Fruit fly (Drosophila melanogaster) whole organism, embryonic: ENCODE measurements around the gene CG31897.
A peak's percentile ranks its signal among the peaks of the same experiment; 100 is the strongest.

Experiments
- ATbp ChIP-seq: fragments of 200-800 bp; sonication (Bioruptor generic); optimal IDR thresholded peaks from 2 replicates; lab custom pipeline; 2017; ENCODE audit warnings: missing biosample characterization, mild to moderate bottlenecking, missing genetic modification characterization, missing genetic modification reagents
- Abd-B ChIP-seq: fragments of 200-800 bp; sonication (Bioruptor generic); optimal IDR thresholded peaks from 2 replicates; lab custom pipeline; 2018; ENCODE audit warnings: missing biosample characterization, mild to moderate bottlenecking, missing genetic modification characterization, moderate library complexity
- Awh ChIP-seq: fragments of 200-800 bp; sonication (Bioruptor generic); IDR thresholded peaks from 2 replicates; pipeline ENCODE4, ENCODE4 v1.3.6; 2022; ENCODE audit warnings: missing biosample characterization, missing genetic modification characterization
- Bdp1 ChIP-seq: fragments of 200-800 bp; sonication (Bioruptor generic); optimal IDR thresholded peaks from 3 replicates; lab custom pipeline; 2016; ENCODE audit warnings: missing biosample characterization, missing genetic modification characterization
- CG10431 ChIP-seq: fragments of 200-800 bp; sonication (Bioruptor generic); optimal IDR thresholded peaks from 3 replicates; lab custom pipeline; 2018; ENCODE audit warnings: missing biosample characterization, mild to moderate bottlenecking, missing genetic modification characterization
- CG10543 ChIP-seq: fragments of 200-800 bp; sonication (Bioruptor generic); optimal IDR thresholded peaks from 3 replicates; lab custom pipeline; 2017; ENCODE audit warnings: missing biosample characterization, mild to moderate bottlenecking, missing genetic modification characterization, moderate library complexity
- CG10565 ChIP-seq: fragments of 200-800 bp; sonication (Bioruptor generic); optimal IDR thresholded peaks from 3 replicates; lab custom pipeline; 2016; ENCODE audit warnings: missing biosample characterization, mild to moderate bottlenecking, missing genetic modification characterization
- CG10959 ChIP-seq: fragments of 200-800 bp; sonication (Bioruptor generic); IDR thresholded peaks from 2 replicates; pipeline ENCODE4 v1.3.6; 2022; ENCODE audit warnings: missing biosample characterization, missing genetic modification characterization
- CG11456 ChIP-seq: fragments of 200-800 bp; sonication (Bioruptor generic); IDR thresholded peaks from 3 replicates; pipeline ENCODE4 v1.3.6; 2022; ENCODE audit warnings: missing biosample characterization, missing genetic modification characterization
- CG14860 ChIP-seq: fragments of 200-800 bp; sonication (Bioruptor generic); IDR thresholded peaks from 3 replicates; pipeline ENCODE4 v1.3.6; 2022; ENCODE audit warnings: missing biosample characterization, missing genetic modification characterization; ENCODE audit not compliant: partially characterized antibody
- CG15073 ChIP-seq: fragments of 200-800 bp; sonication (Bioruptor generic); optimal IDR thresholded peaks from 2 replicates; lab custom pipeline; 2016; ENCODE audit warnings: missing biosample characterization, missing genetic modification characterization
- CG15514 ChIP-seq: fragments of 200-800 bp; sonication (Bioruptor generic); optimal IDR thresholded peaks from 3 replicates; lab custom pipeline; 2017; ENCODE audit warnings: missing biosample characterization, missing genetic modification characterization, mild to moderate bottlenecking, moderate library complexity, missing genetic modification reagents
- CG17186 ChIP-seq: fragments of 200-800 bp; sonication (Bioruptor generic); optimal IDR thresholded peaks from 3 replicates; lab custom pipeline; 2017; ENCODE audit warnings: missing biosample characterization, missing genetic modification reagents, missing genetic modification characterization
- CG17612 ChIP-seq: fragments of 200-800 bp; sonication (Bioruptor generic); IDR thresholded peaks from 2 replicates; pipeline ENCODE4 v1.3.6; 2022; ENCODE audit warnings: missing biosample characterization, missing genetic modification characterization
- CG1792 ChIP-seq: fragments of 200-800 bp; sonication (Bioruptor generic); optimal IDR thresholded peaks from 2 replicates; lab custom pipeline; 2016; ENCODE audit warnings: missing biosample characterization, missing genetic modification characterization
- CG18476 ChIP-seq: fragments of 200-800 bp; sonication (Bioruptor generic); optimal IDR thresholded peaks from 2 replicates; lab custom pipeline; 2016; ENCODE audit warnings: missing biosample characterization, mild to moderate bottlenecking, missing genetic modification characterization
- CG30403 ChIP-seq: fragments of 200-800 bp; sonication (Bioruptor generic); optimal IDR thresholded peaks from 3 replicates; lab custom pipeline; 2016; ENCODE audit warnings: missing biosample characterization, missing genetic modification characterization
- CG34422 ChIP-seq: fragments of 200-800 bp; sonication (Bioruptor generic); IDR thresholded peaks from 3 replicates; pipeline ENCODE4 v1.3.6; 2022; ENCODE audit warnings: missing biosample characterization, missing genetic modification characterization
- CG4617 ChIP-seq: fragments of 200-800 bp; sonication (Bioruptor generic); optimal IDR thresholded peaks from 3 replicates; lab custom pipeline; 2016; ENCODE audit warnings: missing biosample characterization, missing genetic modification characterization, borderline replicate concordance
- CG4707 ChIP-seq: fragments of 200-800 bp; sonication (Bioruptor generic); optimal IDR thresholded peaks from 2 replicates; lab custom pipeline; 2018; ENCODE audit warnings: missing biosample characterization, mild to moderate bottlenecking, missing genetic modification characterization, moderate library complexity
- CG7271 ChIP-seq: fragments of 200-800 bp; sonication (Bioruptor generic); optimal IDR thresholded peaks from 2 replicates; lab custom pipeline; 2018; ENCODE audit warnings: missing biosample characterization, mild to moderate bottlenecking, missing genetic modification characterization, moderate library complexity
- CG8924 ChIP-seq: fragments of 200-800 bp; optimal IDR thresholded peaks from 3 replicates; lab custom pipeline; 2019; ENCODE audit warnings: missing biosample characterization, mild to moderate bottlenecking, missing genetic modification characterization, moderate library complexity
- D ChIP-seq, 2 experiments: fragments of 200-800 bp in 1 of 2; fragments of >200 bp in 1 of 2; sonication (Bioruptor generic) in 1 of 2; optimal IDR thresholded peaks; 2 replicates in 1 of 2; 3 replicates in 1 of 2; lab custom pipeline; 2017; ENCODE audit warnings: mild to moderate bottlenecking in 1 of 2, missing biosample characterization in 1 of 2, missing genetic modification characterization in 1 of 2, missing genetic modification reagents in 1 of 2
- HmgZ ChIP-seq: fragments of 200-800 bp; sonication (Bioruptor generic); optimal IDR thresholded peaks from 2 replicates; lab custom pipeline; 2018; ENCODE audit warnings: missing biosample characterization, mild to moderate bottlenecking, missing genetic modification characterization
- Jarid2 ChIP-seq: fragments of 200-800 bp; sonication (Bioruptor generic); optimal IDR thresholded peaks from 3 replicates; lab custom pipeline; 2017; ENCODE audit warnings: mild to moderate bottlenecking, missing biosample characterization, missing genetic modification reagents, missing genetic modification characterization
- Nf-YB ChIP-seq: fragments of 200-800 bp; sonication (Bioruptor generic); optimal IDR thresholded peaks from 3 replicates; lab custom pipeline; 2019; ENCODE audit warnings: missing biosample characterization, mild to moderate bottlenecking, missing genetic modification characterization, moderate library complexity
- Oaz ChIP-seq: fragments of 200-800 bp; sonication (Bioruptor generic); IDR thresholded peaks from 2 replicates; pipeline ENCODE4 v1.3.6; 2022; ENCODE audit warnings: missing biosample characterization, missing genetic modification characterization
- Ravus ChIP-seq: fragments of 200-800 bp; sonication (Bioruptor generic); IDR thresholded peaks from 2 replicates; pipeline ENCODE4 v1.3.6; 2022; ENCODE audit warnings: missing biosample characterization, missing genetic modification characterization
- Sox102F ChIP-seq: fragments of 200-800 bp; sonication (Bioruptor generic); optimal IDR thresholded peaks from 2 replicates; lab custom pipeline; 2018; ENCODE audit warnings: missing biosample characterization, mild to moderate bottlenecking, missing genetic modification characterization, moderate library complexity
- Stat92E ChIP-seq, 3 experiments: fragments of >200 bp in 2 of 3; fragments of 200-800 bp in 1 of 3; sonication (Bioruptor generic) in 1 of 3; optimal IDR thresholded peaks; 2 replicates each; lab custom pipeline; 2017 to 2019; ENCODE audit warnings: missing biosample characterization in 3 of 3, missing genetic modification characterization in 3 of 3, mild to moderate bottlenecking in 1 of 3, moderate library complexity in 1 of 3
- TFAM ChIP-seq: fragments of 200-800 bp; sonication (Bioruptor generic); optimal IDR thresholded peaks from 2 replicates; lab custom pipeline; 2017; ENCODE audit warnings: missing biosample characterization, missing genetic modification characterization, inconsistent platforms
- Trl ChIP-seq, 3 experiments: fragments of >200 bp in 2 of 3; fragments of 200-800 bp in 1 of 3; sonication (Bioruptor generic) in 1 of 3; optimal IDR thresholded peaks; 2 replicates in 1 of 3; 3 replicates in 2 of 3; lab custom pipeline; 2016 to 2017; ENCODE audit warnings: missing biosample characterization in 1 of 3, missing genetic modification characterization in 1 of 3
- aop ChIP-seq: fragments of 200-800 bp; sonication (Bioruptor generic); IDR thresholded peaks from 2 replicates; pipeline ENCODE4 v1.3.6; 2022; ENCODE audit warnings: missing biosample characterization, missing genetic modification characterization
- ato ChIP-seq: fragments of 200-800 bp; sonication (Bioruptor generic); IDR thresholded peaks from 2 replicates; pipeline ENCODE4 v1.3.6; 2022; ENCODE audit warnings: missing biosample characterization, missing genetic modification characterization; ENCODE audit not compliant: partially characterized antibody
- bcd ChIP-seq: fragments of 200-800 bp; sonication (Bioruptor generic); optimal IDR thresholded peaks from 2 replicates; lab custom pipeline; 2017; ENCODE audit warnings: missing biosample characterization, mild to moderate bottlenecking, missing genetic modification characterization
- caup ChIP-seq: fragments of 200-800 bp; sonication (Bioruptor generic); optimal IDR thresholded peaks from 3 replicates; lab custom pipeline; 2017; ENCODE audit warnings: missing biosample characterization, mild to moderate bottlenecking, missing genetic modification characterization, moderate library complexity; ENCODE audit not compliant: severe bottlenecking
- dmrt11E ChIP-seq: fragments of 200-800 bp; sonication (Bioruptor generic); optimal IDR thresholded peaks from 3 replicates; lab custom pipeline; 2018; ENCODE audit warnings: missing biosample characterization, mild to moderate bottlenecking, missing genetic modification characterization, moderate library complexity
- eyg ChIP-seq: fragments of 200-800 bp; sonication (Bioruptor generic); optimal IDR thresholded peaks from 3 replicates; lab custom pipeline; 2016; ENCODE audit warnings: missing biosample characterization, missing genetic modification characterization
- fd3F ChIP-seq: fragments of 200-800 bp; sonication (Bioruptor generic); optimal IDR thresholded peaks from 2 replicates; lab custom pipeline; 2018; ENCODE audit warnings: missing biosample characterization, mild to moderate bottlenecking, missing genetic modification characterization, moderate library complexity
- ftz-f1 ChIP-seq: fragments of 200-800 bp; sonication (Bioruptor generic); optimal IDR thresholded peaks from 2 replicates; lab custom pipeline; 2016; ENCODE audit warnings: missing biosample characterization, missing genetic modification characterization
- gsb ChIP-seq: fragments of 200-800 bp; sonication (Bioruptor generic); IDR thresholded peaks from 2 replicates; pipeline ENCODE4 v1.3.6; 2022; ENCODE audit warnings: missing biosample characterization, missing genetic modification characterization
- lola ChIP-seq, 3 experiments: fragments of >200 bp in 2 of 3; fragments of 200-800 bp in 1 of 3; sonication (Bioruptor generic) in 1 of 3; optimal IDR thresholded peaks; 2 replicates each; lab custom pipeline; 2017 to 2019; ENCODE audit warnings: missing biosample characterization in 3 of 3, missing genetic modification characterization in 3 of 3, mild to moderate bottlenecking in 1 of 3, moderate library complexity in 1 of 3
- pzg ChIP-seq: fragments of 200-800 bp; sonication (Bioruptor generic); optimal IDR thresholded peaks from 3 replicates; lab custom pipeline; 2018; ENCODE audit warnings: missing biosample characterization, mild to moderate bottlenecking, missing genetic modification characterization, moderate library complexity
- sd ChIP-seq: fragments of 200-800 bp; sonication (Bioruptor generic); optimal IDR thresholded peaks from 3 replicates; lab custom pipeline; 2018; ENCODE audit warnings: missing biosample characterization, mild to moderate bottlenecking, missing genetic modification characterization, moderate library complexity
- tio ChIP-seq: fragments of 200-800 bp; sonication (Bioruptor generic); optimal IDR thresholded peaks from 2 replicates; lab custom pipeline; 2017; ENCODE audit warnings: missing biosample characterization, missing genetic modification characterization, inconsistent platforms
- tll ChIP-seq, 2 experiments: fragments of 200-800 bp in 1 of 2; fragments of >200 bp in 1 of 2; sonication (Bioruptor generic) in 1 of 2; optimal IDR thresholded peaks; 2 replicates each; lab custom pipeline; 2017 to 2019; ENCODE audit warnings: missing biosample characterization in 2 of 2, missing genetic modification characterization in 2 of 2, mild to moderate bottlenecking in 1 of 2, moderate library complexity in 1 of 2
- vvl ChIP-seq: fragments of 200-800 bp; sonication (Bioruptor generic); IDR thresholded peaks from 2 replicates; pipeline ENCODE4 v1.3.6; 2022; ENCODE audit warnings: missing biosample characterization, missing genetic modification characterization

Gene CG31897

dm6 chr2L:8461782-8462453 lies 19.7 kb downstream of the CG31897 start (continued):
- TF ChIP-seq CG15514 (GFP tag; lab: Kevin White, UChicago), result peak; percentile 29
- no peak for TF ChIP-seq CG15073 (GFP tag; lab: Kevin White, UChicago)
- peak; percentile 13 for TF ChIP-seq fd3F (GFP tag; lab: Kevin White, UChicago)
- no peak for TF ChIP-seq CG10431 (GFP tag; lab: Kevin White, UChicago)
- TF ChIP-seq CG7271 (tag; lab: Kevin White, UChicago), result no peak
- TF ChIP-seq CG17186 (GFP tag; lab: Kevin White, UChicago), result no peak
- peak; percentile 28; the same call in 1 of the 2 replicates for TF ChIP-seq vvl (GFP tag; lab: Robert Waterston, UW)
- no peak for TF ChIP-seq TFAM (GFP tag; lab: Kevin White, UChicago)
- no peak for TF ChIP-seq Oaz (GFP tag; lab: Robert Waterston, UW)
- TF ChIP-seq CG4617 (GFP tag; lab: Kevin White, UChicago), result no peak
- TF ChIP-seq Trl (optimal IDR thresholded peaks at IDR 0.05; lab: Kevin White, UChicago), result no peak
- TF ChIP-seq Trl (GFP tag; optimal IDR thresholded peaks at IDR 0.05; lab: Kevin White, UChicago), result no peak
- TF ChIP-seq Jarid2 (GFP tag; lab: Kevin White, UChicago), result peak; percentile 24
- TF ChIP-seq ato (GFP tag; lab: Robert Waterston, UW), result no peak
- TF ChIP-seq CG11456 (GFP tag; lab: Robert Waterston, UW), result peak; percentile 33; the same call in 1 of the 3 replicates
- no peak for TF ChIP-seq CG1792 (GFP tag; lab: Kevin White, UChicago)
- no peak for TF ChIP-seq aop (GFP tag; lab: Robert Waterston, UW)
- TF ChIP-seq HmgZ (tag; lab: Kevin White, UChicago), result peak; percentile 23
- no peak for TF ChIP-seq CG10959 (GFP tag; lab: Robert Waterston, UW)
- no peak for TF ChIP-seq tio
- no peak for TF ChIP-seq tll (GFP tag; optimal IDR thresholded peaks at IDR 0.05; lab: Kevin White, UChicago)
- no peak for TF ChIP-seq dmrt11E (tag; lab: Kevin White, UChicago)
- no peak for TF ChIP-seq Abd-B
- peak; percentile 9 for TF ChIP-seq bcd (GFP tag; lab: Kevin White, UChicago)
- peak; percentile 26 for TF ChIP-seq ATbp (GFP tag; lab: Kevin White, UChicago)
- TF ChIP-seq sd, result no peak
- no peak for TF ChIP-seq eyg
- TF ChIP-seq caup (GFP tag; lab: Kevin White, UChicago), result peak; percentile 38
- TF ChIP-seq gsb (GFP tag; lab: Robert Waterston, UW), result no peak
- peak in 1 of 3 experiments; percentile 4 for TF ChIP-seq lola (GFP tag; optimal IDR thresholded peaks at IDR 0.05; lab: Kevin White, UChicago)
- TF ChIP-seq Sox102F (GFP tag; lab: Kevin White, UChicago), result peak; percentile 35
- peak; percentile 60 for TF ChIP-seq CG10543 (GFP tag; lab: Kevin White, UChicago)
- no peak for TF ChIP-seq D (optimal IDR thresholded peaks at IDR 0.05; lab: Kevin White, UChicago)
- TF ChIP-seq D (GFP tag; optimal IDR thresholded peaks at IDR 0.05; lab: Kevin White, UChicago), result no peak
- peak; percentile 39 for TF ChIP-seq CG30403 (GFP tag; lab: Kevin White, UChicago)
- no peak for TF ChIP-seq CG17612 (GFP tag; lab: Robert Waterston, UW)
- no peak for TF ChIP-seq CG10565 (GFP tag; lab: Kevin White, UChicago)
- TF ChIP-seq Stat92E (GFP tag; optimal IDR thresholded peaks at IDR 0.05; lab: Kevin White, UChicago), result no peak
- TF ChIP-seq CG14860 (GFP tag; lab: Robert Waterston, UW), result no peak
- TF ChIP-seq CG8924 (tag; lab: Kevin White, UChicago), result peak; percentile 26
- no peak for TF ChIP-seq CG34422 (GFP tag; lab: Robert Waterston, UW)
- TF ChIP-seq CG18476 (GFP tag; lab: Kevin White, UChicago), result no peak
- no peak for TF ChIP-seq Ravus
- no peak for TF ChIP-seq Awh (GFP tag; lab: Robert Waterston, UW)
- no peak for TF ChIP-seq CG4707 (GFP tag; lab: Kevin White, UChicago)
- no peak for TF ChIP-seq ftz-f1 (GFP tag; lab: Kevin White, UChicago)
- TF ChIP-seq Bdp1, result no peak
- no peak for TF ChIP-seq pzg
- TF ChIP-seq Nf-YB (GFP tag; lab: Kevin White, UChicago), result no peak
